Fruit fly (Drosophila melanogaster) whole organism, embryonic: Measurements from ENCODE around the gene Kr-h2.

Experiments
- Awh ChIP-seq: fragments of 200-800 bp; sonication (Bioruptor generic); IDR thresholded peaks from 2 replicates; pipeline ENCODE4, ENCODE4 v1.3.6; 2022; ENCODE audit warnings: missing biosample characterization, missing genetic modification characterization
- Bgb ChIP-seq: fragments of 200-800 bp; sonication (Bioruptor generic); IDR thresholded peaks from 2 replicates; pipeline ENCODE4 v1.3.6; 2022; ENCODE audit warnings: missing biosample characterization, missing genetic modification characterization; ENCODE audit not compliant: partially characterized antibody
- Blimp-1 ChIP-seq: fragments of 200-800 bp; sonication (Bioruptor generic); optimal IDR thresholded peaks from 3 replicates; lab custom pipeline; 2018; ENCODE audit warnings: missing biosample characterization, missing genetic modification characterization, mild to moderate bottlenecking, moderate library complexity, missing genetic modification reagents
- CG14667 ChIP-seq: fragments of 200-800 bp; sonication (Bioruptor generic); IDR thresholded peaks from 2 replicates; pipeline ENCODE4 v1.3.6; 2022; ENCODE audit warnings: missing biosample characterization, missing genetic modification characterization
- CG14710 ChIP-seq: fragments of 200-800 bp; sonication (Bioruptor generic); optimal IDR thresholded peaks from 3 replicates; lab custom pipeline; 2019; ENCODE audit warnings: missing biosample characterization, mild to moderate bottlenecking, missing genetic modification characterization, moderate library complexity
- CG15479 ChIP-seq: fragments of 200-800 bp; sonication (Bioruptor generic); optimal IDR thresholded peaks from 3 replicates; lab custom pipeline; 2019; ENCODE audit warnings: missing biosample characterization, mild to moderate bottlenecking, missing genetic modification characterization, moderate library complexity
- CG17829 ChIP-seq: fragments of 200-800 bp; optimal IDR thresholded peaks from 2 replicates; lab custom pipeline; 2019; ENCODE audit warnings: missing biosample characterization, mild to moderate bottlenecking, missing genetic modification characterization, moderate library complexity
- CG2678 ChIP-seq: fragments of 200-800 bp; sonication (Bioruptor generic); optimal IDR thresholded peaks from 3 replicates; lab custom pipeline; 2019; ENCODE audit warnings: missing biosample characterization, mild to moderate bottlenecking, missing genetic modification characterization, moderate library complexity
- CG6272 ChIP-seq: fragments of 200-800 bp; sonication (Bioruptor generic); IDR thresholded peaks from 2 replicates; pipeline ENCODE4 v1.3.6; 2022; ENCODE audit warnings: missing biosample characterization, missing genetic modification characterization
- CG7839 ChIP-seq: fragments of 200-800 bp; sonication (Bioruptor generic); optimal IDR thresholded peaks from 3 replicates; lab custom pipeline; 2018; ENCODE audit warnings: missing biosample characterization, mild to moderate bottlenecking, missing genetic modification characterization, moderate library complexity
- CG9727 ChIP-seq: fragments of 200-800 bp; sonication (Bioruptor generic); optimal IDR thresholded peaks from 3 replicates; lab custom pipeline; 2017; ENCODE audit warnings: missing biosample characterization, mild to moderate bottlenecking, missing genetic modification characterization
- D ChIP-seq, 2 experiments: fragments of 200-800 bp in 1 of 2; fragments of >200 bp in 1 of 2; sonication (Bioruptor generic) in 1 of 2; optimal IDR thresholded peaks; 2 replicates in 1 of 2; 3 replicates in 1 of 2; lab custom pipeline; 2017; ENCODE audit warnings: mild to moderate bottlenecking in 1 of 2, missing biosample characterization in 1 of 2, missing genetic modification characterization in 1 of 2, missing genetic modification reagents in 1 of 2
- Doc3 ChIP-seq: fragments of 200-800 bp; sonication (Bioruptor generic); IDR thresholded peaks from 3 replicates; pipeline ENCODE4 v1.3.6; 2022; ENCODE audit warnings: missing biosample characterization, missing genetic modification characterization; ENCODE audit not compliant: partially characterized antibody
- HLHmδ ChIP-seq: fragments of 200-800 bp; sonication (Bioruptor generic); optimal IDR thresholded peaks from 2 replicates; lab custom pipeline; 2018; ENCODE audit warnings: missing biosample characterization, mild to moderate bottlenecking, missing genetic modification characterization, moderate library complexity
- HmgD ChIP-seq: fragments of 200-800 bp; sonication (Bioruptor generic); optimal IDR thresholded peaks from 3 replicates; lab custom pipeline; 2016; ENCODE audit warnings: missing biosample characterization, missing genetic modification characterization
- Hr78 ChIP-seq, 2 experiments: fragments of 200-800 bp in 1 of 2; fragments of >200 bp in 1 of 2; sonication (Bioruptor generic) in 1 of 2; optimal IDR thresholded peaks; 2 replicates each; lab custom pipeline; 2017 to 2019; ENCODE audit warnings: missing biosample characterization in 2 of 2, missing genetic modification characterization in 2 of 2, mild to moderate bottlenecking in 1 of 2, moderate library complexity in 1 of 2
- Jarid2 ChIP-seq: fragments of 200-800 bp; sonication (Bioruptor generic); optimal IDR thresholded peaks from 3 replicates; lab custom pipeline; 2017; ENCODE audit warnings: mild to moderate bottlenecking, missing biosample characterization, missing genetic modification reagents, missing genetic modification characterization
- Lim3 ChIP-seq: fragments of 200-800 bp; sonication (Bioruptor generic); IDR thresholded peaks from 2 replicates; pipeline ENCODE4 v1.3.6; 2022; ENCODE audit warnings: missing biosample characterization, missing genetic modification characterization
- Max ChIP-seq: fragments of 200-800 bp; sonication (Bioruptor generic); optimal IDR thresholded peaks from 2 replicates; lab custom pipeline; 2016; ENCODE audit warnings: missing biosample characterization, mild to moderate bottlenecking, missing genetic modification characterization
- Pdp1 ChIP-seq, 2 experiments: fragments of 200-800 bp; sonication (Bioruptor generic); optimal IDR thresholded peaks; 3 replicates each; lab custom pipeline; 2016; ENCODE audit warnings: missing biosample characterization in 2 of 2, missing genetic modification characterization in 2 of 2, mild to moderate bottlenecking in 1 of 2, moderate library complexity in 1 of 2
- Ptx1 ChIP-seq: fragments of 200-800 bp; sonication (Bioruptor generic); IDR thresholded peaks from 2 replicates; pipeline ENCODE4 v1.3.6; 2022; ENCODE audit warnings: missing biosample characterization, missing genetic modification characterization
- Scr ChIP-seq: fragments of 200-800 bp; sonication (Bioruptor generic); IDR thresholded peaks from 2 replicates; pipeline ENCODE4 v1.3.6; 2022; ENCODE audit warnings: missing biosample characterization, missing genetic modification characterization; ENCODE audit not compliant: partially characterized antibody
- Trl ChIP-seq, 3 experiments: fragments of >200 bp in 2 of 3; fragments of 200-800 bp in 1 of 3; sonication (Bioruptor generic) in 1 of 3; optimal IDR thresholded peaks; 2 replicates in 1 of 3; 3 replicates in 2 of 3; lab custom pipeline; 2016 to 2017; ENCODE audit warnings: missing biosample characterization in 1 of 3, missing genetic modification characterization in 1 of 3
- Usf ChIP-seq: fragments of 200-800 bp; sonication (Bioruptor generic); optimal IDR thresholded peaks from 2 replicates; lab custom pipeline; 2017; ENCODE audit warnings: missing genotype, missing biosample characterization, missing genetic modification characterization
- Xrp1 ChIP-seq: fragments of 200-800 bp; sonication (Bioruptor generic); IDR thresholded peaks from 2 replicates; pipeline ENCODE4 v1.3.6; 2022; ENCODE audit warnings: missing biosample characterization, missing genetic modification characterization
- abd-A ChIP-seq: fragments of 200-800 bp; sonication (Bioruptor generic); optimal IDR thresholded peaks from 3 replicates; lab custom pipeline; 2019; ENCODE audit warnings: missing biosample characterization, mild to moderate bottlenecking, missing genetic modification characterization, moderate library complexity
- ac ChIP-seq: fragments of 200-800 bp; sonication (Bioruptor generic); optimal IDR thresholded peaks from 3 replicates; lab custom pipeline; 2017; ENCODE audit warnings: missing biosample characterization, mild to moderate bottlenecking, missing genetic modification characterization
- amos ChIP-seq: fragments of 200-800 bp; sonication (Bioruptor generic); IDR thresholded peaks from 2 replicates; pipeline ENCODE4 v1.3.6; 2022; ENCODE audit warnings: missing biosample characterization, missing genetic modification characterization; ENCODE audit not compliant: partially characterized antibody
- aop ChIP-seq: fragments of 200-800 bp; sonication (Bioruptor generic); IDR thresholded peaks from 2 replicates; pipeline ENCODE4 v1.3.6; 2022; ENCODE audit warnings: missing biosample characterization, missing genetic modification characterization
- chm ChIP-seq: fragments of 200-800 bp; sonication (Bioruptor generic); IDR thresholded peaks from 2 replicates; pipeline ENCODE4 v1.3.6; 2022; ENCODE audit warnings: missing biosample characterization, missing genetic modification characterization
- crol ChIP-seq: fragments of 200-800 bp; sonication (Bioruptor generic); IDR thresholded peaks from 2 replicates; pipeline ENCODE4 v1.3.6; 2022; ENCODE audit warnings: missing biosample characterization, missing genetic modification characterization
- dm ChIP-seq: fragments of 200-800 bp; sonication (Bioruptor generic); optimal IDR thresholded peaks from 3 replicates; lab custom pipeline; 2016; ENCODE audit warnings: missing biosample characterization, missing genetic modification characterization
- dysf ChIP-seq: fragments of 200-800 bp; sonication (Bioruptor generic); IDR thresholded peaks from 3 replicates; pipeline ENCODE4 v1.3.6; 2022; ENCODE audit warnings: missing biosample characterization, missing genetic modification characterization
- eve ChIP-seq, 2 experiments: fragments of >200 bp; optimal IDR thresholded peaks; 2 replicates each; lab custom pipeline; 2017; ENCODE audit warnings: missing biosample characterization in 2 of 2, missing genetic modification characterization in 2 of 2
- fd64A ChIP-seq: fragments of 200-800 bp; sonication (Bioruptor generic); optimal IDR thresholded peaks from 3 replicates; lab custom pipeline; 2018; ENCODE audit warnings: missing biosample characterization, mild to moderate bottlenecking, missing genetic modification characterization
- gsb ChIP-seq: fragments of 200-800 bp; sonication (Bioruptor generic); IDR thresholded peaks from 2 replicates; pipeline ENCODE4 v1.3.6; 2022; ENCODE audit warnings: missing biosample characterization, missing genetic modification characterization
- hbn ChIP-seq: fragments of 200-800 bp; sonication (Bioruptor generic); IDR thresholded peaks from 2 replicates; pipeline ENCODE4 v1.3.6; 2022; ENCODE audit warnings: missing biosample characterization, missing genetic modification characterization; ENCODE audit not compliant: partially characterized antibody
- kah ChIP-seq: fragments of 200-800 bp; sonication (Bioruptor generic); optimal IDR thresholded peaks from 2 replicates; lab custom pipeline; 2018; ENCODE audit warnings: missing biosample characterization, mild to moderate bottlenecking, missing genetic modification characterization
- nmo ChIP-seq: fragments of 200-800 bp; sonication (Bioruptor generic); optimal IDR thresholded peaks from 2 replicates; lab custom pipeline; 2018; ENCODE audit warnings: missing biosample characterization, mild to moderate bottlenecking, missing genetic modification characterization, moderate library complexity
- oc ChIP-seq: fragments of 200-800 bp; sonication (Bioruptor generic); optimal IDR thresholded peaks from 2 replicates; lab custom pipeline; 2018; ENCODE audit warnings: missing biosample characterization, mild to moderate bottlenecking, missing genetic modification characterization, moderate library complexity
- otp ChIP-seq: fragments of 200-800 bp; sonication (Bioruptor generic); IDR thresholded peaks from 3 replicates; pipeline ENCODE4, ENCODE4 v1.3.6; 2022; ENCODE audit warnings: missing biosample characterization, missing genetic modification characterization
- pros ChIP-seq: fragments of 200-800 bp; sonication (Bioruptor generic); optimal IDR thresholded peaks from 3 replicates; lab custom pipeline; 2019; ENCODE audit warnings: missing biosample characterization, mild to moderate bottlenecking, missing genetic modification characterization, moderate library complexity
- sens ChIP-seq: fragments of 200-800 bp; sonication (Bioruptor generic); peaks from one replicate; lab custom pipeline; 2016; ENCODE audit warnings: missing biosample characterization, missing genetic modification characterization
- sim ChIP-seq: fragments of 200-800 bp; sonication (Bioruptor generic); IDR thresholded peaks from 2 replicates; pipeline ENCODE4 v1.3.6; 2022; ENCODE audit warnings: missing biosample characterization, missing genetic modification characterization
- yki ChIP-seq: fragments of >200 bp; optimal IDR thresholded peaks from 3 replicates; lab custom pipeline; 2018
- z ChIP-seq: fragments of 200-800 bp; sonication (Bioruptor generic); IDR thresholded peaks from 3 replicates; pipeline ENCODE4 v1.3.6; 2022; ENCODE audit warnings: missing biosample characterization, missing genetic modification characterization
- zen ChIP-seq: fragments of 200-800 bp; sonication (Bioruptor generic); optimal IDR thresholded peaks from 3 replicates; lab custom pipeline; 2018; ENCODE audit warnings: missing biosample characterization, mild to moderate bottlenecking, missing genetic modification characterization, moderate library complexity

Gene Kr-h2

dm6 chr2L:6078757-6079351 is 8.1 kb downstream of the Kr-h2 start (continued):
- peak; percentile 12 for TF ChIP-seq yki (lab: Kevin White, UChicago)
- no peak for TF ChIP-seq Lim3
- peak; percentile 51 for TF ChIP-seq nmo
- TF ChIP-seq CG2678 (tag; lab: Kevin White, UChicago): no peak
- peak; percentile 100 for TF ChIP-seq CG15479
- peak; percentile 41; the same call in 1 of the 2 replicates for TF ChIP-seq chm (GFP tag; lab: Robert Waterston, UW)
- 0 out of 2 replicates have a peak, but pooled peaks have one; percentile 14 for TF ChIP-seq Awh (GFP tag; lab: Robert Waterston, UW)
- peak; percentile 78 for TF ChIP-seq sens (GFP tag; lab: Kevin White, UChicago)
- TF ChIP-seq D (optimal IDR thresholded peaks at IDR 0.05; lab: Kevin White, UChicago): peak; percentile 50
- peak; percentile 11 for TF ChIP-seq D (GFP tag; optimal IDR thresholded peaks at IDR 0.05; lab: Kevin White, UChicago)
- TF ChIP-seq Hr78 (GFP tag; optimal IDR thresholded peaks at IDR 0.05; lab: Kevin White, UChicago): peak in 1 of 2 experiments; percentile 34
- TF ChIP-seq HLHmδ (GFP tag; lab: Kevin White, UChicago): peak; percentile 90
- 0 out of 3 replicates have a peak, but pooled peaks have one; percentile 36 for TF ChIP-seq otp (GFP tag; lab: Robert Waterston, UW)
- TF ChIP-seq z: peak; percentile 91
- 0 out of 2 replicates have a peak, but pooled peaks have one; percentile 20 for TF ChIP-seq amos (GFP tag; lab: Robert Waterston, UW)
- no peak for TF ChIP-seq CG7839 (tag; lab: Kevin White, UChicago)
- TF ChIP-seq CG9727: no peak
- 0 out of 2 replicates have a peak, but pooled peaks have one; percentile 11 for TF ChIP-seq Xrp1 (GFP tag; lab: Robert Waterston, UW)
- no peak for TF ChIP-seq dysf (GFP tag; lab: Robert Waterston, UW)
- TF ChIP-seq pros (GFP tag; lab: Kevin White, UChicago): peak; percentile 95
- no peak for TF ChIP-seq hbn
- peak; percentile 27 for TF ChIP-seq CG14710
- TF ChIP-seq HmgD (GFP tag; lab: Kevin White, UChicago): peak; percentile 58
- peak; percentile 38 for TF ChIP-seq fd64A
- TF ChIP-seq Bgb: peak; percentile 18; the same call in 1 of the 2 replicates
- peak in 1 of 2 experiments; percentile 47 for TF ChIP-seq Pdp1 (GFP tag; optimal IDR thresholded peaks at IDR 0.05; lab: Kevin White, UChicago)
- TF ChIP-seq zen (tag; lab: Kevin White, UChicago): peak; percentile 82
- peak; percentile 84 for TF ChIP-seq Max (GFP tag; lab: Kevin White, UChicago)
- peak; percentile 46 for TF ChIP-seq kah (GFP tag; lab: Kevin White, UChicago)
- TF ChIP-seq Doc3 (GFP tag; lab: Robert Waterston, UW): no peak
- 0 out of 2 replicates have a peak, but pooled peaks have one; percentile 27 for TF ChIP-seq Scr
- peak; percentile 10 to 83 for TF ChIP-seq Trl (optimal IDR thresholded peaks at IDR 0.05; lab: Kevin White, UChicago)
- TF ChIP-seq Trl (GFP tag; optimal IDR thresholded peaks at IDR 0.05; lab: Kevin White, UChicago): no peak
- TF ChIP-seq crol (GFP tag; lab: Robert Waterston, UW): peak; percentile 98
- peak; percentile 70 for TF ChIP-seq oc (tag; lab: Kevin White, UChicago)
- no peak for TF ChIP-seq Usf (GFP tag; lab: Kevin White, UChicago)
- no peak for TF ChIP-seq gsb
- no peak for TF ChIP-seq CG14667 (GFP tag; lab: Robert Waterston, UW)
- TF ChIP-seq Ptx1 (GFP tag; lab: Robert Waterston, UW): no peak
- TF ChIP-seq aop: peak; percentile 86
- TF ChIP-seq Blimp-1 (GFP tag; lab: Kevin White, UChicago): peak; percentile 79
- TF ChIP-seq CG17829 (tag; lab: Kevin White, UChicago): peak; percentile 46
- TF ChIP-seq eve (GFP tag; optimal IDR thresholded peaks at IDR 0.05; lab: Kevin White, UChicago): no peak
- TF ChIP-seq Jarid2: peak; percentile 28
- peak; percentile 99 for TF ChIP-seq dm
- TF ChIP-seq CG6272 (GFP tag; lab: Robert Waterston, UW): no peak
- TF ChIP-seq ac: peak; percentile 34
- TF ChIP-seq sim (GFP tag; lab: Robert Waterston, UW): no peak
- peak; percentile 55 for TF ChIP-seq abd-A (tag; lab: Kevin White, UChicago)
